Worm (Caenorhabditis elegans) whole organism, L1 larva: Measurements from ENCODE around the gene mig-39.
A peak's percentile ranks its signal among the peaks of the same experiment; 100 is the strongest.
"Not testable (repeated sequence)": the region's sequence is repeated elsewhere in the genome, so short reads cannot be mapped to it uniquely, and the experiment has no call there.

Source experiments
- C34B4.2 ChIP-seq: sonication (generic microtip); optimal IDR thresholded peaks from 2 replicates; lab custom pipeline; 2017; ENCODE audit warnings: mild to moderate bottlenecking, missing genetic modification characterization, missing compliant biosample characterization
- F16B12.6 ChIP-seq: fragments of 150-350 bp; optimal IDR thresholded peaks from 2 replicates; lab custom pipeline; 2014; ENCODE audit warnings: missing biosample characterization, missing genetic modification characterization
- aha-1 ChIP-seq: fragments of 150-350 bp; optimal IDR thresholded peaks from 2 replicates; lab custom pipeline; 2014; ENCODE audit warnings: missing biosample characterization, missing genetic modification characterization
- ama-1 ChIP-seq: fragments of 150-350 bp; optimal IDR thresholded peaks from 2 replicates; lab custom pipeline; 2014
- blmp-1 ChIP-seq: fragments of 150-350 bp; optimal IDR thresholded peaks from 2 replicates; lab custom pipeline; 2014; ENCODE audit warnings: missing biosample characterization, missing genetic modification characterization
- ceh-82 ChIP-seq, 3 experiments: fragments of 150-350 bp in 1 of 3; sonication (generic microtip) in 2 of 3; optimal IDR thresholded peaks; 2 replicates each; lab custom pipeline; 2014 to 2017; ENCODE audit warnings: missing biosample characterization in 3 of 3, missing genetic modification characterization in 3 of 3
- ceh-90 ChIP-seq: sonication (generic microtip); optimal IDR thresholded peaks from 2 replicates; lab custom pipeline; 2016; ENCODE audit warnings: missing genetic modification characterization, missing compliant biosample characterization
- ces-1 ChIP-seq: fragments of 150-350 bp; optimal IDR thresholded peaks from 2 replicates; lab custom pipeline; 2014; ENCODE audit warnings: missing biosample characterization, missing genetic modification reagents, missing genetic modification characterization
- efl-1 ChIP-seq, 4 experiments: fragments of 150-350 bp; optimal IDR thresholded peaks in 3 of 4; peaks in 1 of 4; 1 replicate in 1 of 4; 2 replicates in 3 of 4; lab custom pipeline; 2014; ENCODE audit warnings: missing biosample characterization in 2 of 4, missing genetic modification characterization in 2 of 4, missing genetic modification reagents in 2 of 4
- ets-5 ChIP-seq: fragments of 200-800 bp; sonication (Bioruptor generic); IDR thresholded peaks from 2 replicates; pipeline ENCODE4 v1.3.6; 2022; ENCODE audit warnings: missing genetic modification characterization, missing compliant biosample characterization
- fkh-10 ChIP-seq: sonication (generic microtip); optimal IDR thresholded peaks from 2 replicates; lab custom pipeline; 2017; ENCODE audit warnings: missing biosample characterization, missing genetic modification reagents, missing genetic modification characterization
- fkh-8 ChIP-seq: sonication (generic microtip); optimal IDR thresholded peaks from 2 replicates; lab custom pipeline; 2016; ENCODE audit warnings: mild to moderate bottlenecking, missing genetic modification characterization, missing compliant biosample characterization
- hlh-17 ChIP-seq: fragments of 200-800 bp; sonication (Bioruptor generic); optimal IDR thresholded peaks from 2 replicates; lab custom pipeline; 2018; ENCODE audit warnings: missing genetic modification characterization, mild to moderate bottlenecking, missing compliant biosample characterization, moderate library complexity, borderline replicate concordance
- hlh-4 ChIP-seq: sonication (generic microtip); optimal IDR thresholded peaks from 2 replicates; lab custom pipeline; 2016; ENCODE audit warnings: mild to moderate bottlenecking, missing genetic modification characterization, missing compliant biosample characterization
- irx-1 ChIP-seq: sonication (generic microtip); optimal IDR thresholded peaks from 2 replicates; lab custom pipeline; 2016; ENCODE audit warnings: missing genetic modification characterization, missing compliant biosample characterization
- isw-1 ChIP-seq: fragments of 200-800 bp; sonication (Bioruptor generic); IDR thresholded peaks from 2 replicates; pipeline ENCODE4 v1.3.6; 2022; ENCODE audit warnings: missing genetic modification characterization, missing compliant biosample characterization
- jun-1 ChIP-seq: fragments of 150-350 bp; optimal IDR thresholded peaks from 2 replicates; lab custom pipeline; 2014; ENCODE audit warnings: missing biosample characterization, missing genetic modification reagents, missing genetic modification characterization
- lin-14 ChIP-seq: fragments of 200-800 bp; sonication (Bioruptor generic); optimal IDR thresholded peaks from 2 replicates; lab custom pipeline; 2018; ENCODE audit warnings: mild to moderate bottlenecking, missing genetic modification characterization, moderate library complexity, missing compliant biosample characterization
- lin-39 ChIP-seq: fragments of 150-350 bp; optimal IDR thresholded peaks from 2 replicates; lab custom pipeline; 2014; ENCODE audit warnings: missing biosample characterization, missing genetic modification reagents, missing genetic modification characterization
- lir-3 ChIP-seq: sonication (generic microtip); optimal IDR thresholded peaks from 2 replicates; lab custom pipeline; 2016; ENCODE audit warnings: mild to moderate bottlenecking, missing genetic modification characterization, moderate library complexity, missing compliant biosample characterization; ENCODE audit not compliant: poor library complexity
- lsy-2 ChIP-seq, 2 experiments: fragments of 150-350 bp; optimal IDR thresholded peaks; 2 replicates each; lab custom pipeline; 2014; ENCODE audit warnings: missing biosample characterization in 2 of 2, missing genetic modification characterization in 2 of 2
- nhr-11 ChIP-seq: fragments of 150-350 bp; optimal IDR thresholded peaks from 2 replicates; lab custom pipeline; 2014; ENCODE audit warnings: missing biosample characterization, missing genetic modification characterization
- nhr-12 ChIP-seq: sonication (generic microtip); optimal IDR thresholded peaks from 2 replicates; lab custom pipeline; 2017; ENCODE audit warnings: missing biosample characterization, missing genetic modification characterization
- nhr-19 ChIP-seq: fragments of 200-800 bp; sonication (Bioruptor generic); conservative IDR thresholded peaks from 2 replicates; pipeline ENCODE4 v1.3.6; 2022; ENCODE audit warnings: missing genetic modification characterization, missing compliant biosample characterization
- nhr-28 ChIP-seq: fragments of 150-350 bp; optimal IDR thresholded peaks from 2 replicates; lab custom pipeline; 2014; ENCODE audit warnings: missing biosample characterization, missing genetic modification characterization
- nhr-47 ChIP-seq: sonication (generic microtip); optimal IDR thresholded peaks from 2 replicates; lab custom pipeline; 2016; ENCODE audit warnings: mild to moderate bottlenecking, missing genetic modification characterization, moderate library complexity, missing compliant biosample characterization
- nhr-71 ChIP-seq: sonication (generic microtip); optimal IDR thresholded peaks from 2 replicates; lab custom pipeline; 2016; ENCODE audit warnings: mild to moderate bottlenecking, missing genetic modification characterization, moderate library complexity, missing compliant biosample characterization
- nhr-84 ChIP-seq: sonication (generic microtip); optimal IDR thresholded peaks from 2 replicates; lab custom pipeline; 2017; ENCODE audit warnings: missing biosample characterization, missing genetic modification characterization
- nhr-90 ChIP-seq: sonication (generic microtip); optimal IDR thresholded peaks from 2 replicates; lab custom pipeline; 2016; ENCODE audit warnings: mild to moderate bottlenecking, missing genetic modification characterization, missing compliant biosample characterization; ENCODE audit not compliant: poor library complexity
- pag-3 ChIP-seq: sonication (generic microtip); optimal IDR thresholded peaks from 2 replicates; lab custom pipeline; 2017; ENCODE audit warnings: missing genetic modification characterization, mild to moderate bottlenecking, missing compliant biosample characterization, antibody characterized with exemption, borderline replicate concordance; ENCODE audit not compliant: insufficient read depth
- pqm-1 ChIP-seq: sonication (generic microtip); optimal IDR thresholded peaks from 3 replicates; lab custom pipeline; 2017; ENCODE audit warnings: missing biosample characterization, missing genetic modification characterization
- rnt-1 ChIP-seq: sonication (generic microtip); optimal IDR thresholded peaks from 2 replicates; lab custom pipeline; 2016; ENCODE audit warnings: mild to moderate bottlenecking, missing genetic modification characterization, moderate library complexity, missing compliant biosample characterization
- swsn-7 ChIP-seq: sonication (generic microtip); optimal IDR thresholded peaks from 2 replicates; lab custom pipeline; 2016; ENCODE audit warnings: missing genetic modification characterization, missing compliant biosample characterization
- tbx-2 ChIP-seq: sonication (generic microtip); optimal IDR thresholded peaks from 2 replicates; lab custom pipeline; 2016; ENCODE audit warnings: missing genetic modification characterization, missing compliant biosample characterization
- unc-130 ChIP-seq: fragments of 150-350 bp; optimal IDR thresholded peaks from 2 replicates; lab custom pipeline; 2017; ENCODE audit warnings: missing biosample characterization, missing genetic modification characterization, inconsistent platforms
- unc-86 ChIP-seq: sonication (generic microtip); optimal IDR thresholded peaks from 2 replicates; lab custom pipeline; 2016; ENCODE audit warnings: missing genetic modification characterization, missing compliant biosample characterization
- unc-98 ChIP-seq: fragments of 200-800 bp; sonication (Bioruptor generic); IDR thresholded peaks from 2 replicates; pipeline ENCODE4 v1.3.6; 2022; ENCODE audit warnings: missing genetic modification characterization, missing compliant biosample characterization
- vab-15 ChIP-seq: sonication (generic microtip); optimal IDR thresholded peaks from 2 replicates; lab custom pipeline; 2017; ENCODE audit warnings: missing genotype, mild to moderate bottlenecking, missing genetic modification characterization, missing compliant biosample characterization
- zip-4 ChIP-seq: fragments of 200-800 bp; sonication (Bioruptor generic); optimal IDR thresholded peaks from 2 replicates; lab custom pipeline; 2018; ENCODE audit warnings: mild to moderate bottlenecking, missing genetic modification characterization, moderate library complexity, missing compliant biosample characterization
- ztf-11 ChIP-seq, 2 experiments: sonication (generic microtip); optimal IDR thresholded peaks; 2 replicates each; lab custom pipeline; 2016 to 2017; ENCODE audit warnings: missing genetic modification characterization in 2 of 2, missing biosample characterization in 1 of 2, missing compliant biosample characterization in 1 of 2
- ztf-4 ChIP-seq: fragments of 150-350 bp; optimal IDR thresholded peaks from 2 replicates; lab custom pipeline; 2014; ENCODE audit warnings: missing biosample characterization, missing genetic modification characterization

mig-39 gene

ce11 chrIII:8435074-8435473 is 31.8 kb upstream of the mig-39 start, which contains the start of gene ZK1236.9:
Gene ZK1236.9, minus strand, starts transcription at chrIII:8435174.
- TF ChIP-seq fkh-10 (GFP tag; lab: Kevin White, UChicago) (no peak), vab-15 (tag; lab: Kevin White, UChicago) (no peak), ces-1 (GFP tag; lab: Kevin White, UChicago) (no peak), pqm-1 (tag; lab: Kevin White, UChicago) (no peak), ztf-4 (no peak), nhr-11 (tag; lab: Kevin White, UChicago) (no peak), hlh-17 (GFP tag; lab: Kevin White, UChicago) (no peak), ets-5 (no peak), ama-1 (lab: Kevin White, UChicago) (no peak), ceh-82 (tag; optimal IDR thresholded peaks at IDR 0.05; lab: Kevin White, UChicago) (no peak)

ce11 chrIII:8437763-8438414 is 28.9 kb upstream of the mig-39 start:
- TF ChIP-seq blmp-1 (no peak), fkh-8 (peak; percentile 9)

ce11 chrIII:8439312-8439711 is 27.5 kb upstream of the mig-39 start, which contains the start of gene pqn-96:
Gene pqn-96, minus strand, starts transcription at chrIII:8439412.
- no peak for TF ChIP-seq efl-1 (optimal IDR thresholded peaks at IDR 0.05; lab: Kevin White, UChicago)
- TF ChIP-seq efl-1 (GFP tag; optimal IDR thresholded peaks at IDR 0.05 in 1 of 2; lab: Kevin White, UChicago) = peak in 1 of 2 experiments; percentile 84
- TF ChIP-seq nhr-47 = no peak

ce11 chrIII:8441298-8441697 is 25.5 kb upstream of the mig-39 start:
- TF ChIP-seq isw-1 (GFP tag; lab: Robert Waterston, UW) = peak; percentile 31; the same call in 1 of the 2 replicates
- not testable (repeated sequence) for TF ChIP-seq efl-1 (optimal IDR thresholded peaks at IDR 0.05; lab: Kevin White, UChicago)
- peak; percentile 9 to 57 for TF ChIP-seq efl-1 (GFP tag; optimal IDR thresholded peaks at IDR 0.05 in 1 of 2; lab: Kevin White, UChicago)
- TF ChIP-seq unc-98 = peak; percentile 58; the same call in 1 of the 2 replicates

- TF ChIP-seq ceh-90 (tag; lab: Kevin White, UChicago) = peak; percentile 36
- TF ChIP-seq nhr-71 (tag; lab: Kevin White, UChicago) = peak; percentile 76
- no peak for TF ChIP-seq fkh-10 (GFP tag; lab: Kevin White, UChicago)
- no peak for TF ChIP-seq nhr-12
- TF ChIP-seq fkh-8 = peak; percentile 18
- peak; percentile 15 for TF ChIP-seq irx-1 (tag; lab: Kevin White, UChicago)
- no peak for TF ChIP-seq ceh-82 (tag; optimal IDR thresholded peaks at IDR 0.05; lab: Kevin White, UChicago)
- TF ChIP-seq nhr-28 (tag; lab: Kevin White, UChicago) = no peak
- TF ChIP-seq unc-98 = no peak
- no peak for TF ChIP-seq C34B4.2 (tag; lab: Kevin White, UChicago)
- peak; percentile 19 for TF ChIP-seq nhr-47
- peak; percentile 6 for TF ChIP-seq unc-86 (tag; lab: Kevin White, UChicago)
- peak in 1 of 2 experiments; percentile 26 for TF ChIP-seq ztf-11 (tag; optimal IDR thresholded peaks at IDR 0.05; lab: Kevin White, UChicago)
- TF ChIP-seq hlh-4 (tag; lab: Kevin White, UChicago) = peak; percentile 15
- TF ChIP-seq rnt-1 (tag; lab: Kevin White, UChicago) = peak; percentile 53
- TF ChIP-seq nhr-84 (tag; lab: Kevin White, UChicago) = no peak
- TF ChIP-seq lin-14 (GFP tag; lab: Kevin White, UChicago) = peak; percentile 51
- peak; percentile 99 for TF ChIP-seq ama-1 (lab: Kevin White, UChicago)
- peak; percentile 29; the same call in 1 of the 2 replicates for TF ChIP-seq nhr-19 (GFP tag; lab: Robert Waterston, UW)
- peak; percentile 60 for TF ChIP-seq nhr-90 (tag; lab: Kevin White, UChicago)
- peak; percentile 1 for TF ChIP-seq F16B12.6 (tag; lab: Kevin White, UChicago)
- peak; percentile 5 for TF ChIP-seq zip-4 (GFP tag; lab: Kevin White, UChicago)
- TF ChIP-seq lsy-2 (tag; optimal IDR thresholded peaks at IDR 0.05; lab: Kevin White, UChicago) = peak; percentile 45 to 86
- TF ChIP-seq tbx-2 = no peak
- TF ChIP-seq lir-3 (tag; lab: Kevin White, UChicago) = no peak
- TF ChIP-seq pag-3 (tag; lab: Kevin White, UChicago) = no peak
- no peak for TF ChIP-seq lin-39
- TF ChIP-seq unc-130 = peak; percentile 13
- no peak for TF ChIP-seq pqm-1 (tag; lab: Kevin White, UChicago)
- TF ChIP-seq swsn-7 (tag; lab: Kevin White, UChicago) = peak; percentile 55
- no peak for TF ChIP-seq aha-1
- TF ChIP-seq jun-1 (tag; lab: Kevin White, UChicago) = no peak
- peak; percentile 68 for TF ChIP-seq blmp-1
Measured at ce11 chrIII:8443557-8444131, 23.2 kb upstream of the mig-39 start, which contains the start of gene ufbp-1. Gene ufbp-1, minus strand, starts transcription at chrIII:8443607.
